Worm (Caenorhabditis elegans) whole organism, L4 larva: ENCODE measurements around the gene dmsr-4.

ENCODE experiments used
- F10B5.3 ChIP-seq: sonication (generic microtip); optimal IDR thresholded peaks from 2 replicates; lab custom pipeline; 2016; ENCODE audit warnings: mild to moderate bottlenecking, missing genetic modification characterization, missing compliant biosample characterization
- T20F7.1 ChIP-seq: fragments of 200-800 bp; sonication (Bioruptor generic); optimal IDR thresholded peaks from 2 replicates; lab custom pipeline; 2018; ENCODE audit warnings: mild to moderate bottlenecking, missing genetic modification characterization, missing compliant biosample characterization
- Y48G9A.11 ChIP-seq: fragments of 200-800 bp; sonication (Bioruptor generic); IDR thresholded peaks from 2 replicates; pipeline ENCODE4 v1.3.6; 2022; ENCODE audit warnings: missing genetic modification reagents, missing genetic modification characterization, missing compliant biosample characterization
- Y5F2A.4 ChIP-seq: fragments of 200-800 bp; sonication (Bioruptor generic); optimal IDR thresholded peaks from 2 replicates; lab custom pipeline; 2018; ENCODE audit warnings: mild to moderate bottlenecking, missing genetic modification characterization, missing compliant biosample characterization
- ZK337.2 ChIP-seq: fragments of 200-800 bp; sonication (Bioruptor generic); IDR thresholded peaks from 2 replicates; pipeline ENCODE4 v1.3.6; 2022; ENCODE audit warnings: missing genetic modification reagents, missing genetic modification characterization, missing compliant biosample characterization
- aha-1 ChIP-seq: fragments of 150-350 bp; peaks from one replicate; lab custom pipeline; 2014; ENCODE audit warnings: missing biosample characterization, missing genetic modification characterization
- arid-1 ChIP-seq: fragments of 200-800 bp; sonication (Bioruptor generic); conservative IDR thresholded peaks from 2 replicates; pipeline ENCODE4 v1.3.6; 2022; ENCODE audit warnings: missing genetic modification reagents, missing genetic modification characterization, missing compliant biosample characterization
- attf-4 ChIP-seq: sonication (generic microtip); optimal IDR thresholded peaks from 3 replicates; lab custom pipeline; 2017; ENCODE audit warnings: missing biosample characterization, missing genetic modification characterization
- ces-1 ChIP-seq: fragments of 150-350 bp; sonication (generic microtip); optimal IDR thresholded peaks from 4 replicates; lab custom pipeline; 2014; ENCODE audit warnings: missing biosample characterization, missing genetic modification reagents, missing genetic modification characterization
- daf-19 ChIP-seq: fragments of 200-800 bp; sonication (Bioruptor generic); conservative IDR thresholded peaks from 2 replicates; pipeline ENCODE4 v1.3.6; 2022; ENCODE audit warnings: missing genetic modification characterization, missing compliant biosample characterization
- daf-8 ChIP-seq: fragments of 200-800 bp; sonication (Bioruptor generic); IDR thresholded peaks from 2 replicates; pipeline ENCODE4 v1.3.6; 2022; ENCODE audit warnings: missing genetic modification characterization, missing compliant biosample characterization
- dmd-6 ChIP-seq: fragments of 200-800 bp; sonication (Bioruptor generic); IDR thresholded peaks from 2 replicates; pipeline ENCODE4 v1.3.6; 2022; ENCODE audit warnings: missing genetic modification reagents, missing genetic modification characterization, missing compliant biosample characterization
- dmd-8 ChIP-seq: fragments of 200-800 bp; sonication (Bioruptor generic); IDR thresholded peaks from 2 replicates; pipeline ENCODE4 v1.3.6; 2022; ENCODE audit warnings: missing genetic modification characterization, missing compliant biosample characterization
- dpl-1 ChIP-seq: fragments of 150-350 bp; optimal IDR thresholded peaks from 2 replicates; lab custom pipeline; 2014; ENCODE audit warnings: missing biosample characterization, missing genetic modification reagents, missing genetic modification characterization
- duxl-1 ChIP-seq: sonication (generic microtip); optimal IDR thresholded peaks from 2 replicates; lab custom pipeline; 2016; ENCODE audit warnings: mild to moderate bottlenecking, missing genetic modification characterization, moderate library complexity, missing compliant biosample characterization; ENCODE audit not compliant: poor library complexity
- dve-1 ChIP-seq: sonication (generic microtip); optimal IDR thresholded peaks from 2 replicates; lab custom pipeline; 2017; ENCODE audit warnings: antibody characterized with exemption, mild to moderate bottlenecking, missing genetic modification characterization, missing compliant biosample characterization; ENCODE audit not compliant: insufficient read depth
- fkh-10 ChIP-seq: fragments of 150-350 bp; optimal IDR thresholded peaks from 2 replicates; lab custom pipeline; 2014; ENCODE audit warnings: missing biosample characterization, missing genetic modification reagents, missing genetic modification characterization
- gei-8 ChIP-seq: fragments of 200-800 bp; sonication (Bioruptor generic); optimal IDR thresholded peaks from 2 replicates; lab custom pipeline; 2018; ENCODE audit warnings: mild to moderate bottlenecking, missing genetic modification characterization, missing compliant biosample characterization
- lin-15B ChIP-seq: fragments of 150-350 bp; sonication (generic microtip); optimal IDR thresholded peaks from 3 replicates; lab custom pipeline; 2014; ENCODE audit warnings: missing biosample characterization, missing genetic modification characterization
- lin-39 ChIP-seq: fragments of 150-350 bp; optimal IDR thresholded peaks from 2 replicates; lab custom pipeline; 2014; ENCODE audit warnings: missing biosample characterization, missing genetic modification reagents, missing genetic modification characterization
- lsy-2 ChIP-seq, 2 experiments: fragments of 150-350 bp in 1 of 2; sonication (generic microtip) in 1 of 2; optimal IDR thresholded peaks; 2 replicates each; lab custom pipeline; 2014 to 2017; ENCODE audit warnings: missing biosample characterization in 2 of 2, missing genetic modification characterization in 2 of 2
- madf-5 ChIP-seq, 2 experiments: fragments of 200-800 bp; sonication (Bioruptor generic); IDR thresholded peaks; 2 replicates each; pipeline ENCODE4 v1.3.6; 2022; ENCODE audit warnings: missing compliant biosample characterization in 2 of 2, missing genetic modification characterization in 2 of 2
- madf-9 ChIP-seq: fragments of 200-800 bp; sonication (Bioruptor generic); conservative IDR thresholded peaks from 2 replicates; pipeline ENCODE4 v1.3.6; 2022; ENCODE audit warnings: missing genetic modification reagents, missing genetic modification characterization, missing compliant biosample characterization
- mep-1 ChIP-seq: fragments of 150-350 bp; sonication (generic microtip); optimal IDR thresholded peaks from 3 replicates; lab custom pipeline; 2014; ENCODE audit warnings: missing biosample characterization, missing genetic modification characterization
- mes-2 ChIP-seq: sonication (generic microtip); optimal IDR thresholded peaks from 2 replicates; lab custom pipeline; 2016; ENCODE audit warnings: missing genotype, mild to moderate bottlenecking, missing genetic modification characterization, missing compliant biosample characterization; ENCODE audit not compliant: poor library complexity, severe bottlenecking
- mxl-2 ChIP-seq: fragments of 200-800 bp; sonication (Bioruptor generic); conservative IDR thresholded peaks from 2 replicates; pipeline ENCODE4 v1.3.6; 2022; ENCODE audit warnings: missing genetic modification reagents, missing genetic modification characterization, missing compliant biosample characterization
- nhr-102 ChIP-seq: sonication (generic microtip); optimal IDR thresholded peaks from 2 replicates; lab custom pipeline; 2016; ENCODE audit warnings: mild to moderate bottlenecking, missing genetic modification characterization, moderate library complexity, missing compliant biosample characterization
- nhr-237 ChIP-seq: sonication (generic microtip); optimal IDR thresholded peaks from 2 replicates; lab custom pipeline; 2017; ENCODE audit warnings: missing biosample characterization, missing genetic modification characterization
- nhr-41 ChIP-seq: fragments of 200-800 bp; sonication (Bioruptor generic); IDR thresholded peaks from 2 replicates; pipeline ENCODE4 v1.3.6; 2022; ENCODE audit warnings: missing genetic modification reagents, missing genetic modification characterization, missing compliant biosample characterization
- nhr-42 ChIP-seq: fragments of 200-800 bp; sonication (Bioruptor generic); IDR thresholded peaks from 2 replicates; pipeline ENCODE4 v1.3.6; 2022; ENCODE audit warnings: missing genetic modification characterization, missing compliant biosample characterization
- nhr-77 ChIP-seq: fragments of 150-350 bp; optimal IDR thresholded peaks from 2 replicates; lab custom pipeline; 2014; ENCODE audit warnings: missing biosample characterization, missing genetic modification characterization
- pha-4 ChIP-seq, 2 experiments: fragments of 150-350 bp in 1 of 2; fragments of 200-800 bp in 1 of 2; sonication (Bioruptor generic) in 1 of 2; IDR thresholded peaks in 1 of 2; optimal IDR thresholded peaks in 1 of 2; 2 replicates each; pipeline versions ENCODE4 v1.3.6 to Lab custom; 2014 to 2022; ENCODE audit warnings: missing genetic modification characterization in 2 of 2, missing genetic modification reagents in 2 of 2, missing biosample characterization in 1 of 2, missing compliant biosample characterization in 1 of 2
- php-3 ChIP-seq: fragments of 200-800 bp; sonication (Bioruptor generic); IDR thresholded peaks from 2 replicates; pipeline ENCODE4 v1.3.6; 2022; ENCODE audit warnings: missing genetic modification reagents, missing genetic modification characterization, missing compliant biosample characterization
- pqm-1 ChIP-seq: sonication (generic microtip); optimal IDR thresholded peaks from 2 replicates; lab custom pipeline; 2017; ENCODE audit warnings: missing biosample characterization, missing genetic modification characterization
- spr-3 ChIP-seq: fragments of 200-800 bp; sonication (Bioruptor generic); optimal IDR thresholded peaks from 2 replicates; lab custom pipeline; 2018; ENCODE audit warnings: mild to moderate bottlenecking, missing genetic modification characterization, missing compliant biosample characterization
- unc-62 ChIP-seq, 3 experiments: fragments of 150-350 bp in 1 of 3; sonication (generic microtip); optimal IDR thresholded peaks in 2 of 3; peaks in 1 of 3; 1 replicate in 1 of 3; 2 replicates in 2 of 3; lab custom pipeline; 2014 to 2017; ENCODE audit warnings: missing biosample characterization in 3 of 3, missing genetic modification characterization in 3 of 3, missing genetic modification reagents in 3 of 3, missing genotype in 1 of 3
- zip-2 ChIP-seq: fragments of 150-350 bp; optimal IDR thresholded peaks from 2 replicates; lab custom pipeline; 2014; ENCODE audit warnings: missing biosample characterization, missing genetic modification characterization
- ztf-7 ChIP-seq: fragments of 150-350 bp; optimal IDR thresholded peaks from 2 replicates; lab custom pipeline; 2014; ENCODE audit warnings: missing biosample characterization, missing genetic modification characterization

dmsr-4 gene

ce11 chrII:370394-370793 is 13.5 kb upstream of the dmsr-4 start:
- TF ChIP-seq Y5F2A.4, result no peak

DNA sequence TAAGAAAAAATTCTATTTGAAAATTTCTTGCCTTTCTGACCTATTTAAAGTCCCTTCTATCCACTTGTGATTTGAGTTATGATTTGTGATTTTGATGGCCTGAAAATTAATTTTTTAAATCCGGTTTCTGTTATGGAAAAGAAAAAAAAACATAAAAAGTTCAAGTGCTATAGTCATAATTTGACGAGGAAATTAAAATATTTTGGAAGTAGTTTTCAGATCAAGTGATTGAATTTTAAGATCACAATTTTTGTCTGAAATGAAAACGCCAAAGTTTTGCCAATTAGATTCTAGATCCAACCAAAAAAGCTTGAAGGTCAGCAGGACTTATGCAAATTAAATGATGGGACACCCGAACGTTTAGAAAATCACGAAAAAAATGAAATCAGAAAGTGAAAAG is 10.6 kb upstream of the dmsr-4 start, which contains the start of gene ptr-3:
Gene ptr-3 (minus strand): TSS at position 101 of the 400 bp plus-strand sequence.
- TF ChIP-seq dve-1 (tag; lab: Kevin White, UChicago), result no peak
- no peak for TF ChIP-seq dmd-8 (GFP tag; lab: Robert Waterston, UW)
- no peak for TF ChIP-seq duxl-1 (tag; lab: Kevin White, UChicago)
- no peak for TF ChIP-seq madf-9 (GFP tag; lab: Robert Waterston, UW)
- no peak for TF ChIP-seq ZK337.2 (GFP tag; lab: Robert Waterston, UW)
- no peak for TF ChIP-seq dmd-6 (GFP tag; lab: Robert Waterston, UW)
- no peak for TF ChIP-seq madf-5 (GFP tag; IDR thresholded peaks at IDR 0.05; lab: Robert Waterston, UW)
- TF ChIP-seq lin-15B (tag; lab: Kevin White, UChicago), result no peak
- TF ChIP-seq mxl-2 (GFP tag; lab: Robert Waterston, UW), result no peak
- TF ChIP-seq daf-19 (GFP tag; lab: Robert Waterston, UW), result no peak
- TF ChIP-seq nhr-102 (tag; lab: Kevin White, UChicago), result no peak
- TF ChIP-seq Y48G9A.11, result no peak
- no peak for TF ChIP-seq spr-3 (GFP tag; lab: Kevin White, UChicago)
- TF ChIP-seq mep-1, result no peak
- no peak for TF ChIP-seq mes-2 (tag; lab: Kevin White, UChicago)
- TF ChIP-seq F10B5.3 (tag; lab: Kevin White, UChicago), result no peak
- TF ChIP-seq nhr-41 (GFP tag; lab: Robert Waterston, UW), result no peak
- TF ChIP-seq nhr-42 (GFP tag; lab: Robert Waterston, UW), result no peak
- no peak for TF ChIP-seq daf-8 (GFP tag; lab: Robert Waterston, UW)
- TF ChIP-seq zip-2 (tag; lab: Kevin White, UChicago), result no peak

- TF ChIP-seq arid-1 (GFP tag; lab: Robert Waterston, UW) (no peak), ces-1 (peak; percentile 80)
Observed at ce11 chrII:354494-354893, 2.4 kb downstream of the dmsr-4 start.

DNA sequence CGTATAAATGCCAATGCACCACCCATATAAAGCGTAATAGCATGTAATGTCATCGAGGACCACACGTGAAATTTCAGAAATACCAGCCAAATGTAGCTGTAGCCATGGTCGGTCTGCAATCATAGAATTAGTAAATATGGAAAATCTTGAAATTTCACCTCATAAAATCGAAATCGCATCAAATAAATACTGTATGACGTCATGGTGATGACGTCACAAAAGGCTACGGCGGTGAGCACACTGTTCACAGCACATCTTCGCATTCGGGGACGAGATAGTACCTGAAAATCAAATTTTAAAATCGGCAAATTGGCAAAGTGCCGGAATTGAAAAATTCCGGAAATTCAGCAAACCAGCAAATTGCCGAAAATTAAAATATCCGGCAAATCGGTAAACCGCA is 7.1 kb downstream of the dmsr-4 start:
- TF ChIP-seq php-3 (GFP tag; lab: Robert Waterston, UW) (no peak), unc-62 (GFP tag; optimal IDR thresholded peaks at IDR 0.05 in 1 of 2; lab: Kevin White, UChicago) (peak in 1 of 2 experiments; percentile 22), unc-62 (tag; optimal IDR thresholded peaks at IDR 0.05; lab: Kevin White, UChicago) (no peak), pha-4 (GFP tag; IDR thresholded peaks at IDR 0.05; lab: Robert Waterston, UW) (no peak), pha-4 (tag; optimal IDR thresholded peaks at IDR 0.05; lab: Kevin White, UChicago) (no peak), madf-9 (GFP tag; lab: Robert Waterston, UW) (no peak)

ce11 chrII:347734-348133 is 9.1 kb downstream of the dmsr-4 start, which contains the start of gene D1069.3:
Gene D1069.3, minus strand, starts transcription at chrII:347891.
- TF ChIP-seq lsy-2 (tag; optimal IDR thresholded peaks at IDR 0.05; lab: Kevin White, UChicago), result peak in 1 of 2 experiments; percentile 52
- TF ChIP-seq pqm-1 (tag; lab: Kevin White, UChicago), result no peak
- TF ChIP-seq aha-1, result no peak
- no peak for TF ChIP-seq ztf-7 (tag; lab: Kevin White, UChicago)
- no peak for TF ChIP-seq lin-39
- no peak for TF ChIP-seq nhr-237 (tag; lab: Kevin White, UChicago)
- TF ChIP-seq ces-1, result peak; percentile 7
- peak; percentile 97 for TF ChIP-seq T20F7.1 (GFP tag; lab: Kevin White, UChicago)
- TF ChIP-seq fkh-10 (GFP tag; lab: Kevin White, UChicago), result no peak
- TF ChIP-seq attf-4 (tag; lab: Kevin White, UChicago), result no peak
- peak; percentile 23 for TF ChIP-seq dpl-1 (GFP tag; lab: Kevin White, UChicago)
- peak; percentile 99 for TF ChIP-seq Y48G9A.11
- no peak for TF ChIP-seq gei-8
- no peak for TF ChIP-seq F10B5.3 (tag; lab: Kevin White, UChicago)
- TF ChIP-seq nhr-77 (tag; lab: Kevin White, UChicago), result no peak
